Fruit fly (Drosophila melanogaster): ENCODE results near the gene CG32500.

Gene CG32500

dm6 chrX:21629482-21630159 is 6.1 kb upstream of the CG32500 start, which contains the start of gene DIP1 (continued):
- peak; percentile 18 for TF ChIP-seq gcm (GFP tag; optimal IDR thresholded peaks at IDR 0.05)
- TF ChIP-seq CG15269 (tag; optimal IDR thresholded peaks at IDR 0.05) = peak; percentile 8
- peak; percentile 46 for TF ChIP-seq lilli (GFP tag; optimal IDR thresholded peaks at IDR 0.05)
- TF ChIP-seq Opbp (GFP tag; IDR thresholded peaks at IDR 0.05; ENCODE audit: partially characterized antibody) = no peak
- peak; percentile 55 for TF ChIP-seq unpg (GFP tag; optimal IDR thresholded peaks at IDR 0.05)
- TF ChIP-seq CG2712 (tag; optimal IDR thresholded peaks at IDR 0.05) = peak; percentile 72
- TF ChIP-seq CG16815 (GFP tag; optimal IDR thresholded peaks at IDR 0.05) = no peak
- no peak for TF ChIP-seq CG14710 (tag; optimal IDR thresholded peaks at IDR 0.05)
- TF ChIP-seq stwl (tag; optimal IDR thresholded peaks at IDR 0.05) = no peak
- no peak for TF ChIP-seq CG10274 (GFP tag; optimal IDR thresholded peaks at IDR 0.05)
- TF ChIP-seq CG15479 (GFP tag; optimal IDR thresholded peaks at IDR 0.05) = no peak
- no peak for TF ChIP-seq CG11085 (GFP tag; IDR thresholded peaks at IDR 0.05)
- TF ChIP-seq trem (tag; optimal IDR thresholded peaks at IDR 0.05) = no peak
- no peak for TF ChIP-seq ham (GFP tag; IDR thresholded peaks at IDR 0.05)
- no peak for TF ChIP-seq disco-r (GFP tag; optimal IDR thresholded peaks at IDR 0.05)
- TF ChIP-seq Vsx1 (GFP tag; optimal IDR thresholded peaks at IDR 0.05) = no peak
- TF ChIP-seq Eip74EF (GFP tag; optimal IDR thresholded peaks at IDR 0.05) = peak in 1 of 2 experiments; percentile 2
- no peak for TF ChIP-seq ap (GFP tag; IDR thresholded peaks at IDR 0.05)
- TF ChIP-seq CG1832 (GFP tag; optimal IDR thresholded peaks at IDR 0.05) = no peak
- TF ChIP-seq CG7963 (GFP tag; IDR thresholded peaks at IDR 0.05; ENCODE audit: partially characterized antibody) = no peak
- TF ChIP-seq YL-1 (GFP tag; optimal IDR thresholded peaks at IDR 0.05) = peak; percentile 77
- no peak for TF ChIP-seq org-1 (GFP tag; optimal IDR thresholded peaks at IDR 0.05)
- no peak for TF ChIP-seq ara (GFP tag; IDR thresholded peaks at IDR 0.05)
- no peak for TF ChIP-seq NC2α (GFP tag; optimal IDR thresholded peaks at IDR 0.05)
- TF ChIP-seq so (GFP tag; IDR thresholded peaks at IDR 0.05) = no peak
- peak; percentile 7 for TF ChIP-seq CG8388 (GFP tag; optimal IDR thresholded peaks at IDR 0.05)
- TF ChIP-seq kay (GFP tag; optimal IDR thresholded peaks at IDR 0.05) = no peak
- no peak for TF ChIP-seq Spps (tag; optimal IDR thresholded peaks at IDR 0.05)
- TF ChIP-seq HmgD (GFP tag; optimal IDR thresholded peaks at IDR 0.05) = no peak
- TF ChIP-seq CG32767 (GFP tag; IDR thresholded peaks at IDR 0.05) = 0 out of 2 replicates have a peak, but pooled peaks have one; percentile 10
- no peak for TF ChIP-seq fd102C (GFP tag; optimal IDR thresholded peaks at IDR 0.05)
- TF ChIP-seq Xrp1 (GFP tag; IDR thresholded peaks at IDR 0.05) = peak; percentile 62; the same call in 1 of the 2 replicates
- TF ChIP-seq Sox100B (GFP tag; optimal IDR thresholded peaks at IDR 0.05) = no peak
- no peak for TF ChIP-seq cwo (GFP tag; optimal IDR thresholded peaks at IDR 0.05)
- no peak for TF ChIP-seq Nf-YB (GFP tag; optimal IDR thresholded peaks at IDR 0.05)
- peak in 1 of 2 experiments; percentile 38 for TF ChIP-seq chif (GFP tag; optimal IDR thresholded peaks at IDR 0.05)
- no peak for TF ChIP-seq lola (GFP tag; optimal IDR thresholded peaks at IDR 0.05)
- TF ChIP-seq esg (GFP tag; conservative IDR thresholded peaks at IDR 0.05) = no peak
- no peak for TF ChIP-seq CG4707 (GFP tag; optimal IDR thresholded peaks at IDR 0.05)
- no peak for TF ChIP-seq scrt (GFP tag; optimal IDR thresholded peaks at IDR 0.05)
- no peak for TF ChIP-seq dan (GFP tag; IDR thresholded peaks at IDR 0.05)
- TF ChIP-seq fu2 (GFP tag; optimal IDR thresholded peaks at IDR 0.05) = no peak
- TF ChIP-seq sr (GFP tag; IDR thresholded peaks at IDR 0.05) = no peak
- peak; percentile 56; the same call in 1 of the 2 replicates for TF ChIP-seq vvl (GFP tag; IDR thresholded peaks at IDR 0.05)
- no peak for TF ChIP-seq Mrtf (GFP tag; IDR thresholded peaks at IDR 0.05)
- peak; percentile 55; the same call in 1 of the 3 replicates for TF ChIP-seq CG11695 (GFP tag; IDR thresholded peaks at IDR 0.05)
- no peak for TF ChIP-seq ac (GFP tag; optimal IDR thresholded peaks at IDR 0.05)
- peak; percentile 2 for TF ChIP-seq dmrt11E (tag; optimal IDR thresholded peaks at IDR 0.05)
- TF ChIP-seq ERR (GFP tag; optimal IDR thresholded peaks at IDR 0.05) = no peak

Data from whole organism, embryonic.